Fruit fly (Drosophila melanogaster) whole organism, embryonic: ENCODE data around the gene CG31807.

Experiments
- Atf6 ChIP-seq: fragments of 200-800 bp; sonication (Bioruptor generic); IDR thresholded peaks from 2 replicates; pipeline ENCODE4 v1.3.6; 2022; ENCODE audit warnings: missing biosample characterization, missing genetic modification characterization
- B-H2 ChIP-seq: fragments of 200-800 bp; sonication (Bioruptor generic); optimal IDR thresholded peaks from 2 replicates; lab custom pipeline; 2018; ENCODE audit warnings: missing biosample characterization, mild to moderate bottlenecking, missing genetic modification characterization
- CG11504 ChIP-seq: fragments of 200-800 bp; sonication (Bioruptor generic); optimal IDR thresholded peaks from 3 replicates; lab custom pipeline; 2019; ENCODE audit warnings: missing biosample characterization, mild to moderate bottlenecking, missing genetic modification characterization, moderate library complexity
- CG12104 ChIP-seq: fragments of 200-800 bp; sonication (Bioruptor generic); optimal IDR thresholded peaks from 3 replicates; lab custom pipeline; 2016; ENCODE audit warnings: missing biosample characterization, missing genetic modification characterization
- CG12299 ChIP-seq: fragments of 200-800 bp; sonication (Bioruptor generic); optimal IDR thresholded peaks from 2 replicates; lab custom pipeline; 2018; ENCODE audit warnings: missing biosample characterization, mild to moderate bottlenecking, missing genetic modification characterization
- CG14050 ChIP-seq: fragments of 200-800 bp; sonication (Bioruptor generic); IDR thresholded peaks from 3 replicates; pipeline ENCODE4 v1.3.6; 2022; ENCODE audit warnings: missing biosample characterization, missing genetic modification characterization
- CG15269 ChIP-seq: fragments of 200-800 bp; sonication (Bioruptor generic); optimal IDR thresholded peaks from 2 replicates; lab custom pipeline; 2018; ENCODE audit warnings: missing biosample characterization, mild to moderate bottlenecking, missing genetic modification characterization, moderate library complexity
- CG1529 ChIP-seq: fragments of 200-800 bp; sonication (Bioruptor generic); optimal IDR thresholded peaks from 3 replicates; lab custom pipeline; 2018; ENCODE audit warnings: missing biosample characterization, missing genetic modification characterization
- CG15514 ChIP-seq: fragments of 200-800 bp; sonication (Bioruptor generic); optimal IDR thresholded peaks from 3 replicates; lab custom pipeline; 2017; ENCODE audit warnings: missing biosample characterization, missing genetic modification characterization, mild to moderate bottlenecking, moderate library complexity, missing genetic modification reagents
- CG1647 ChIP-seq: fragments of 200-800 bp; sonication (Bioruptor generic); optimal IDR thresholded peaks from 3 replicates; lab custom pipeline; 2016; ENCODE audit warnings: missing biosample characterization, missing genetic modification characterization
- CG16813 ChIP-seq: fragments of 200-800 bp; sonication (Bioruptor generic); IDR thresholded peaks from 3 replicates; pipeline ENCODE4 v1.3.6; 2022; ENCODE audit warnings: missing biosample characterization, missing genetic modification characterization; ENCODE audit not compliant: partially characterized antibody
- CG16815 ChIP-seq: fragments of 200-800 bp; sonication (Bioruptor generic); optimal IDR thresholded peaks from 3 replicates; lab custom pipeline; 2017; ENCODE audit warnings: missing biosample characterization, mild to moderate bottlenecking, missing genetic modification characterization
- CG16863 ChIP-seq: fragments of 200-800 bp; sonication (Bioruptor generic); optimal IDR thresholded peaks from 3 replicates; lab custom pipeline; 2016; ENCODE audit warnings: missing biosample characterization, missing genetic modification characterization
- CG17385 ChIP-seq: fragments of 200-800 bp; sonication (Bioruptor generic); optimal IDR thresholded peaks from 3 replicates; lab custom pipeline; 2018; ENCODE audit warnings: missing biosample characterization, mild to moderate bottlenecking, missing genetic modification characterization
- CG17612 ChIP-seq: fragments of 200-800 bp; sonication (Bioruptor generic); IDR thresholded peaks from 2 replicates; pipeline ENCODE4 v1.3.6; 2022; ENCODE audit warnings: missing biosample characterization, missing genetic modification characterization
- CG18764 ChIP-seq: fragments of 200-800 bp; sonication (Bioruptor generic); optimal IDR thresholded peaks from 3 replicates; lab custom pipeline; 2016; ENCODE audit warnings: missing biosample characterization, missing genetic modification characterization
- CG4328 ChIP-seq: fragments of 200-800 bp; sonication (Bioruptor generic); optimal IDR thresholded peaks from 3 replicates; lab custom pipeline; 2017; ENCODE audit warnings: missing biosample characterization, missing genetic modification reagents, missing genetic modification characterization
- CG6854 ChIP-seq: fragments of 200-800 bp; sonication (Bioruptor generic); optimal IDR thresholded peaks from 3 replicates; lab custom pipeline; 2017; ENCODE audit warnings: missing biosample characterization, mild to moderate bottlenecking, missing genetic modification characterization
- CG7745 ChIP-seq: fragments of 200-800 bp; sonication (Bioruptor generic); optimal IDR thresholded peaks from 2 replicates; lab custom pipeline; 2018; ENCODE audit warnings: missing biosample characterization, mild to moderate bottlenecking, missing genetic modification characterization, moderate library complexity
- CkIIα-i1 ChIP-seq: fragments of 200-800 bp; sonication (Bioruptor generic); IDR thresholded peaks from 2 replicates; pipeline ENCODE4 v1.3.6; 2022; ENCODE audit warnings: missing biosample characterization, missing genetic modification characterization
- Dbx ChIP-seq: fragments of 200-800 bp; sonication (Bioruptor generic); IDR thresholded peaks from 3 replicates; pipeline ENCODE4 v1.3.6; 2022; ENCODE audit warnings: missing biosample characterization, missing genetic modification characterization
- Gsc ChIP-seq: fragments of 200-800 bp; sonication (Bioruptor generic); IDR thresholded peaks from 2 replicates; pipeline ENCODE4 v1.3.6; 2022; ENCODE audit warnings: missing biosample characterization, missing genetic modification characterization
- H15 ChIP-seq: fragments of 200-800 bp; sonication (Bioruptor generic); IDR thresholded peaks from 3 replicates; pipeline ENCODE4 v1.3.6; 2022; ENCODE audit warnings: missing biosample characterization, missing genetic modification characterization
- HLH54F ChIP-seq: fragments of 200-800 bp; sonication (Bioruptor generic); optimal IDR thresholded peaks from 3 replicates; lab custom pipeline; 2016; ENCODE audit warnings: missing biosample characterization, missing genetic modification characterization
- Lim3 ChIP-seq: fragments of 200-800 bp; sonication (Bioruptor generic); IDR thresholded peaks from 2 replicates; pipeline ENCODE4 v1.3.6; 2022; ENCODE audit warnings: missing biosample characterization, missing genetic modification characterization
- Optix ChIP-seq: fragments of 200-800 bp; sonication (Bioruptor generic); IDR thresholded peaks from 3 replicates; pipeline ENCODE4 v1.3.6; 2022; ENCODE audit warnings: missing biosample characterization, missing genetic modification characterization
- Rfx ChIP-seq: fragments of 200-800 bp; sonication (Bioruptor generic); IDR thresholded peaks from 2 replicates; pipeline ENCODE4 v1.3.6; 2022; ENCODE audit warnings: missing biosample characterization, missing genetic modification characterization
- Side ChIP-seq: fragments of 200-800 bp; sonication (Bioruptor generic); optimal IDR thresholded peaks from 2 replicates; lab custom pipeline; 2016; ENCODE audit warnings: missing biosample characterization, missing genetic modification characterization
- Spps ChIP-seq: fragments of 200-800 bp; sonication (Bioruptor generic); optimal IDR thresholded peaks from 2 replicates; lab custom pipeline; 2018; ENCODE audit warnings: missing biosample characterization, mild to moderate bottlenecking, missing genetic modification characterization
- Taf1 ChIP-seq: fragments of 200-800 bp; sonication (Bioruptor generic); IDR thresholded peaks from 2 replicates; pipeline ENCODE4 v1.3.6; 2022; ENCODE audit warnings: missing biosample characterization, missing genetic modification characterization
- chif ChIP-seq, 2 experiments: fragments of 200-800 bp; sonication (Bioruptor generic); optimal IDR thresholded peaks; 3 replicates each; lab custom pipeline; 2016; ENCODE audit warnings: missing biosample characterization in 2 of 2, missing genetic modification characterization in 2 of 2
- chn ChIP-seq: fragments of 200-800 bp; sonication (Bioruptor generic); optimal IDR thresholded peaks from 2 replicates; lab custom pipeline; 2016; ENCODE audit warnings: missing biosample characterization, missing genetic modification characterization
- dmrt99B ChIP-seq: fragments of 200-800 bp; sonication (Bioruptor generic); optimal IDR thresholded peaks from 2 replicates; lab custom pipeline; 2018; ENCODE audit warnings: missing biosample characterization, mild to moderate bottlenecking, missing genetic modification characterization, moderate library complexity
- eve ChIP-seq, 2 experiments: fragments of >200 bp; optimal IDR thresholded peaks; 2 replicates each; lab custom pipeline; 2017; ENCODE audit warnings: missing biosample characterization in 2 of 2, missing genetic modification characterization in 2 of 2
- fd3F ChIP-seq: fragments of 200-800 bp; sonication (Bioruptor generic); optimal IDR thresholded peaks from 2 replicates; lab custom pipeline; 2018; ENCODE audit warnings: missing biosample characterization, mild to moderate bottlenecking, missing genetic modification characterization, moderate library complexity
- fd64A ChIP-seq: fragments of 200-800 bp; sonication (Bioruptor generic); optimal IDR thresholded peaks from 3 replicates; lab custom pipeline; 2018; ENCODE audit warnings: missing biosample characterization, mild to moderate bottlenecking, missing genetic modification characterization
- ftz-f1 ChIP-seq: fragments of 200-800 bp; sonication (Bioruptor generic); optimal IDR thresholded peaks from 2 replicates; lab custom pipeline; 2016; ENCODE audit warnings: missing biosample characterization, missing genetic modification characterization
- gce ChIP-seq: fragments of 200-800 bp; sonication (Bioruptor generic); IDR thresholded peaks from 3 replicates; pipeline ENCODE4 v1.3.6; 2022; ENCODE audit warnings: missing biosample characterization, missing genetic modification characterization
- grn ChIP-seq: fragments of 200-800 bp; sonication (Bioruptor generic); optimal IDR thresholded peaks from 3 replicates; lab custom pipeline; 2017; ENCODE audit warnings: missing biosample characterization, missing genetic modification characterization
- hb ChIP-seq: fragments of 200-800 bp; sonication (Bioruptor generic); IDR thresholded peaks from 3 replicates; pipeline ENCODE4 v1.3.6; 2022; ENCODE audit warnings: missing biosample characterization, missing genetic modification characterization; ENCODE audit not compliant: partially characterized antibody
- kah ChIP-seq: fragments of 200-800 bp; sonication (Bioruptor generic); optimal IDR thresholded peaks from 2 replicates; lab custom pipeline; 2018; ENCODE audit warnings: missing biosample characterization, mild to moderate bottlenecking, missing genetic modification characterization
- knrl ChIP-seq: fragments of 200-800 bp; sonication (Bioruptor generic); IDR thresholded peaks from 3 replicates; pipeline ENCODE4 v1.3.6; 2022; ENCODE audit warnings: missing biosample characterization, missing genetic modification characterization; ENCODE audit not compliant: partially characterized antibody
- lmd ChIP-seq: fragments of 200-800 bp; sonication (Bioruptor generic); IDR thresholded peaks from 2 replicates; pipeline ENCODE4 v1.3.6; 2022; ENCODE audit warnings: missing biosample characterization, missing genetic modification characterization
- lola ChIP-seq, 3 experiments: fragments of >200 bp in 2 of 3; fragments of 200-800 bp in 1 of 3; sonication (Bioruptor generic) in 1 of 3; optimal IDR thresholded peaks; 2 replicates each; lab custom pipeline; 2017 to 2019; ENCODE audit warnings: missing biosample characterization in 3 of 3, missing genetic modification characterization in 3 of 3, mild to moderate bottlenecking in 1 of 3, moderate library complexity in 1 of 3
- otp ChIP-seq: fragments of 200-800 bp; sonication (Bioruptor generic); IDR thresholded peaks from 3 replicates; pipeline ENCODE4, ENCODE4 v1.3.6; 2022; ENCODE audit warnings: missing biosample characterization, missing genetic modification characterization
- pita ChIP-seq: fragments of 200-800 bp; sonication (Bioruptor generic); optimal IDR thresholded peaks from 2 replicates; lab custom pipeline; 2017; ENCODE audit warnings: missing biosample characterization, mild to moderate bottlenecking, missing genetic modification characterization
- pnt ChIP-seq: fragments of 200-800 bp; sonication (Bioruptor generic); optimal IDR thresholded peaks from 3 replicates; lab custom pipeline; 2016; ENCODE audit warnings: missing biosample characterization, missing genetic modification characterization
- sna ChIP-seq: fragments of 200-800 bp; sonication (Bioruptor generic); IDR thresholded peaks from 2 replicates; pipeline ENCODE4 v1.3.6; 2022; ENCODE audit warnings: missing biosample characterization, missing genetic modification characterization; ENCODE audit not compliant: partially characterized antibody
- so ChIP-seq: fragments of 200-800 bp; sonication (Bioruptor generic); IDR thresholded peaks from 3 replicates; pipeline ENCODE4 v1.3.6; 2022; ENCODE audit warnings: missing biosample characterization, missing genetic modification characterization
- sug ChIP-seq: fragments of 200-800 bp; optimal IDR thresholded peaks from 2 replicates; lab custom pipeline; 2019; ENCODE audit warnings: missing biosample characterization, mild to moderate bottlenecking, missing genetic modification characterization, moderate library complexity
- zen2 ChIP-seq: fragments of 200-800 bp; sonication (Bioruptor generic); IDR thresholded peaks from 3 replicates; pipeline ENCODE4 v1.3.6; 2022; ENCODE audit warnings: missing biosample characterization, missing genetic modification characterization; ENCODE audit not compliant: partially characterized antibody

Gene CG31807

dm6 chr2L:16643961-16644360 is 39.8 kb downstream of the CG31807 start (continued):
- no peak for TF ChIP-seq CG4328 (GFP tag; lab: Kevin White, UChicago)
- peak; percentile 47 for TF ChIP-seq CG6854 (GFP tag; lab: Kevin White, UChicago)
- peak; percentile 73 for TF ChIP-seq CG17385 (GFP tag; lab: Kevin White, UChicago)
- TF ChIP-seq Lim3 (GFP tag; lab: Robert Waterston, UW): no peak
- peak; percentile 78 for TF ChIP-seq CG11504 (tag; lab: Kevin White, UChicago)
- peak; percentile 21 for TF ChIP-seq B-H2 (GFP tag; lab: Kevin White, UChicago)
- TF ChIP-seq Gsc (GFP tag; lab: Robert Waterston, UW): no peak
- TF ChIP-seq lola (GFP tag; optimal IDR thresholded peaks at IDR 0.05; lab: Kevin White, UChicago): peak in 1 of 3 experiments; percentile 47
- TF ChIP-seq pnt (GFP tag; lab: Kevin White, UChicago): peak; percentile 34
- no peak for TF ChIP-seq knrl
- TF ChIP-seq CG18764 (GFP tag; lab: Kevin White, UChicago): peak; percentile 18
- no peak; the same call in 2 of the 3 replicates for TF ChIP-seq so (GFP tag; lab: Robert Waterston, UW)
- peak; percentile 22 for TF ChIP-seq CG1529 (GFP tag; lab: Kevin White, UChicago)
- no peak for TF ChIP-seq CG17612 (GFP tag; lab: Robert Waterston, UW)
- TF ChIP-seq zen2 (GFP tag; lab: Robert Waterston, UW): no peak
- no peak for TF ChIP-seq grn (GFP tag; lab: Kevin White, UChicago)
- TF ChIP-seq Dbx (GFP tag; lab: Robert Waterston, UW): 0 out of 3 replicates have a peak, but pooled peaks have one; percentile 37
- no peak for TF ChIP-seq Taf1 (GFP tag; lab: Robert Waterston, UW)
- peak; percentile 53 for TF ChIP-seq CG15514 (GFP tag; lab: Kevin White, UChicago)
- peak; percentile 42 for TF ChIP-seq Side (GFP tag; lab: Kevin White, UChicago)
- TF ChIP-seq CG14050 (GFP tag; lab: Robert Waterston, UW): peak; percentile 31; the same call in 1 of the 3 replicates
- TF ChIP-seq sna: no peak
- peak; percentile 24 for TF ChIP-seq fd3F (GFP tag; lab: Kevin White, UChicago)
- TF ChIP-seq sug (tag; lab: Kevin White, UChicago): no peak
- no peak for TF ChIP-seq CG1647 (GFP tag; lab: Kevin White, UChicago)
- TF ChIP-seq lmd: peak; percentile 67
- no peak for TF ChIP-seq CkIIα-i1 (GFP tag; lab: Robert Waterston, UW)
- TF ChIP-seq CG16813: no peak
- no peak for TF ChIP-seq hb (GFP tag; lab: Robert Waterston, UW)
- TF ChIP-seq fd64A: no peak
- no peak; the same call in 1 of the 2 replicates for TF ChIP-seq Atf6
- 0 out of 3 replicates have a peak, but pooled peaks have one; percentile 46 for TF ChIP-seq H15 (GFP tag; lab: Robert Waterston, UW)
- peak; percentile 10 for TF ChIP-seq chn (GFP tag; lab: Kevin White, UChicago)
- peak; percentile 30 for TF ChIP-seq HLH54F
- TF ChIP-seq pita (GFP tag; lab: Kevin White, UChicago): no peak
- TF ChIP-seq otp (GFP tag; lab: Robert Waterston, UW): peak; percentile 68; the same call in 2 of the 3 replicates
- TF ChIP-seq Spps: peak; percentile 4
- TF ChIP-seq CG12299 (tag; lab: Kevin White, UChicago): no peak
- peak; percentile 68 for TF ChIP-seq Rfx (GFP tag; lab: Robert Waterston, UW)
- TF ChIP-seq gce: peak; percentile 33; the same call in 1 of the 3 replicates
- TF ChIP-seq Optix: no peak
- TF ChIP-seq CG7745: no peak
- peak; percentile 78 for TF ChIP-seq dmrt99B (tag; lab: Kevin White, UChicago)
- TF ChIP-seq chif (GFP tag; optimal IDR thresholded peaks at IDR 0.05; lab: Kevin White, UChicago): peak; percentile 35 to 66
- TF ChIP-seq CG12104 (GFP tag; lab: Kevin White, UChicago): no peak
- no peak for TF ChIP-seq ftz-f1
- peak; percentile 41 for TF ChIP-seq CG16815
- TF ChIP-seq CG16863 (GFP tag; lab: Kevin White, UChicago): peak; percentile 37
- peak in 1 of 2 experiments; percentile 70 for TF ChIP-seq eve (GFP tag; optimal IDR thresholded peaks at IDR 0.05; lab: Kevin White, UChicago)
- TF ChIP-seq CG15269 (tag; lab: Kevin White, UChicago): peak; percentile 77
- TF ChIP-seq kah (GFP tag; lab: Kevin White, UChicago): no peak
